Fruit fly (Drosophila melanogaster): ENCODE results near the gene CG18585.
A peak's percentile ranks its signal among the peaks of the same experiment; 100 is the strongest.

CG18585 gene

dm6 chr2L:7685290-7685689, 5.6 kb downstream of the CG18585 start (continued):
- no peak for TF ChIP-seq z (GFP tag; IDR thresholded peaks at IDR 0.05)
- no peak for TF ChIP-seq Bgb (GFP tag; IDR thresholded peaks at IDR 0.05; ENCODE audit: partially characterized antibody)
- TF ChIP-seq CG1647 (GFP tag; optimal IDR thresholded peaks at IDR 0.05): no peak
- TF ChIP-seq BtbVII (GFP tag; optimal IDR thresholded peaks at IDR 0.05): no peak
- peak; percentile 79; the same call in 1 of the 4 replicates for TF ChIP-seq chinmo (GFP tag; IDR thresholded peaks at IDR 0.05; ENCODE audit: partially characterized antibody)
- TF ChIP-seq exex (tag; optimal IDR thresholded peaks at IDR 0.05): peak; percentile 95
- TF ChIP-seq ftz-f1 (GFP tag; optimal IDR thresholded peaks at IDR 0.05): no peak
- no peak for TF ChIP-seq slou (GFP tag; optimal IDR thresholded peaks at IDR 0.05)
- TF ChIP-seq croc (GFP tag; conservative IDR thresholded peaks at IDR 0.05): no peak
- no peak for TF ChIP-seq CG15601 (tag; optimal IDR thresholded peaks at IDR 0.05)
- no peak for TF ChIP-seq dimm (GFP tag; IDR thresholded peaks at IDR 0.05)
- no peak for TF ChIP-seq zfh2 (GFP tag; optimal IDR thresholded peaks at IDR 0.05)
- no peak for TF ChIP-seq run (tag; optimal IDR thresholded peaks at IDR 0.05)
- no peak for TF ChIP-seq gfzf (GFP tag; optimal IDR thresholded peaks at IDR 0.05)
- no peak for TF ChIP-seq CG42726 (GFP tag; IDR thresholded peaks at IDR 0.05; ENCODE audit: partially characterized antibody)
- no peak for TF ChIP-seq Sin3A (optimal IDR thresholded peaks at IDR 0.05)
- TF ChIP-seq bsh (GFP tag; optimal IDR thresholded peaks at IDR 0.05): no peak
- TF ChIP-seq bowl (GFP tag; IDR thresholded peaks at IDR 0.05): no peak
- TF ChIP-seq NK7.1 (GFP tag; optimal IDR thresholded peaks at IDR 0.05): no peak
- 0 out of 3 replicates have a peak, but pooled peaks have one; percentile 32 for TF ChIP-seq vnd (GFP tag; IDR thresholded peaks at IDR 0.05; ENCODE audit: partially characterized antibody)
- TF ChIP-seq fu2 (GFP tag; optimal IDR thresholded peaks at IDR 0.05): no peak
- peak in 1 of 2 experiments; percentile 26 for TF ChIP-seq Hr78 (GFP tag; optimal IDR thresholded peaks at IDR 0.05)
- no peak for TF ChIP-seq sim (GFP tag; IDR thresholded peaks at IDR 0.05)
- no peak for TF ChIP-seq dan (GFP tag; IDR thresholded peaks at IDR 0.05)
- TF ChIP-seq mirr (GFP tag; optimal IDR thresholded peaks at IDR 0.05): peak; percentile 96
- no peak for TF ChIP-seq sna (GFP tag; IDR thresholded peaks at IDR 0.05; ENCODE audit: partially characterized antibody)
- no peak for TF ChIP-seq CG1792 (GFP tag; optimal IDR thresholded peaks at IDR 0.05)
- no peak for TF ChIP-seq gcm (GFP tag; optimal IDR thresholded peaks at IDR 0.05)
- TF ChIP-seq B-H1 (GFP tag; IDR thresholded peaks at IDR 0.05): no peak
- TF ChIP-seq CG12071 (GFP tag; optimal IDR thresholded peaks at IDR 0.05): peak; percentile 35
- TF ChIP-seq CG12155 (GFP tag; optimal IDR thresholded peaks at IDR 0.05): no peak
- no peak for TF ChIP-seq D (optimal IDR thresholded peaks at IDR 0.05)
- no peak for TF ChIP-seq D (GFP tag; optimal IDR thresholded peaks at IDR 0.05)
- peak; percentile 25 for TF ChIP-seq CG10543 (GFP tag; optimal IDR thresholded peaks at IDR 0.05)
- TF ChIP-seq CG12942 (GFP tag; optimal IDR thresholded peaks at IDR 0.05): no peak
- no peak for TF ChIP-seq CG12391 (tag; optimal IDR thresholded peaks at IDR 0.05)

dm6 chr2L:7680298-7680697, 10.6 kb downstream of the CG18585 start:
- TF ChIP-seq h (optimal IDR thresholded peaks at IDR 0.05) (no peak), jumu (GFP tag; optimal IDR thresholded peaks at IDR 0.05) (no peak), Pdp1 (GFP tag; optimal IDR thresholded peaks at IDR 0.05) (peak in 1 of 2 experiments; percentile 26), Ets97D (GFP tag; optimal IDR thresholded peaks at IDR 0.05) (no peak), mirr (GFP tag; optimal IDR thresholded peaks at IDR 0.05) (peak; percentile 85), fd64A (GFP tag; optimal IDR thresholded peaks at IDR 0.05) (no peak), CG6854 (GFP tag; optimal IDR thresholded peaks at IDR 0.05) (no peak), CG7786 (GFP tag; optimal IDR thresholded peaks at IDR 0.05) (no peak), CG6683 (GFP tag; optimal IDR thresholded peaks at IDR 0.05) (no peak), Elba2 (GFP tag; optimal IDR thresholded peaks at IDR 0.05) (no peak), CG2120 (GFP tag; optimal IDR thresholded peaks at IDR 0.05) (no peak), CG12299 (tag; optimal IDR thresholded peaks at IDR 0.05) (no peak), NFAT (GFP tag; IDR thresholded peaks at IDR 0.05) (no peak), exex (tag; optimal IDR thresholded peaks at IDR 0.05) (peak; percentile 63), CG9437 (GFP tag; optimal IDR thresholded peaks at IDR 0.05) (no peak)

Measured in whole organism, embryonic.